Worm (Caenorhabditis elegans): ENCODE data around the gene his-48.

his-48 gene

DNA sequence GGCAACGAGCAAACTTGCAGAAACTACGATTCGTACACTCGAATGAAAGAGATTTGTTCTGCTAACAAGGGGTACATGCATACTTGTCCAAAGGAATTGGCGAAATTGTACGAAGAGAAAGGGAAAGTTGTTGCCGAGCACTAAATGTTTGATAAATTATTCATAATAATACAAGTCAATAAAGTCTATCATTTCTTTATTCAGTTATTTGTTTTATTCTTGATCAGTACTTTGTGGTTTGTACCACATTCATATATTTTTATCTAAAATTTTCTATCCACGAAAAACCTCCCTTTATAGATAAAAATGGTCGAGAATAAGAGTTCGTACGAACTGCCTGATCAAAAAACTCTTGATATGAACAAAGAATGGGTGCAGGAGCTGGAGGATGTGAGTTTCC lies 4.0 kb upstream of the his-48 start, which contains the start of gene edg-1:
edg-1 (plus strand) TSS at position 301 of the 400 bp plus-strand sequence.
- TF ChIP-seq med-1 (GFP tag; optimal IDR thresholded peaks at IDR 0.05; ENCODE audit: insufficient read depth) (no peak), T22C8.4 (GFP tag; IDR thresholded peaks at IDR 0.05) (no peak), ztf-23 (GFP tag; IDR thresholded peaks at IDR 0.05) (no peak), flt-1 (GFP tag; IDR thresholded peaks at IDR 0.05) (no peak), cog-1 (tag; optimal IDR thresholded peaks at IDR 0.05) (no peak), ztf-29 (GFP tag; IDR thresholded peaks at IDR 0.05) (no peak), klf-2 (GFP tag; conservative IDR thresholded peaks at IDR 0.05) (no peak), tab-1 (GFP tag; IDR thresholded peaks at IDR 0.05) (no peak), ref-1 (GFP tag; conservative IDR thresholded peaks at IDR 0.05) (no peak)

DNA sequence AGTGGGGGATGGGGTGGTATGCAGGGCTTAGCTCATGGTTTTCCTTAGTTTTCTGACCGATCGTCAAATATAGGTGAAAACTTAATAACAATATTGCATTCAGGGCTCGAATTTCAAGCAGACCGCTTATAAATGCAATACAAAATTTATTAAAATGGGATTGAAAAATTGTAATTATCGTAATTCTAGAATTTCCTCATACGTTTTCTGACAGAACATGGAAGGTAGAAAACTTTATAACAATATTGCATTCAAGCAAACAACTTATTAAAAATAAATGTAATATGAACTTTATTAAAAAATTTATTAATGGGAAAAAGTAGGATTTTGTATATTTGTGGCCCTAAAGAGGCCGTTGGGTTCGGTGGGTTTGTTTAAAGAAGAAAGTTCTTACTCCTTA lies 879 bp upstream of the his-48 start:
- no peak for TF ChIP-seq klf-2 (GFP tag; conservative IDR thresholded peaks at IDR 0.05)
- no peak for TF ChIP-seq T22C8.4 (GFP tag; IDR thresholded peaks at IDR 0.05)
- no peak for TF ChIP-seq flt-1 (GFP tag; IDR thresholded peaks at IDR 0.05)
- TF ChIP-seq tab-1 (GFP tag; IDR thresholded peaks at IDR 0.05), result no peak
- TF ChIP-seq ztf-29 (GFP tag; IDR thresholded peaks at IDR 0.05), result no peak
- no peak for TF ChIP-seq ref-1 (GFP tag; conservative IDR thresholded peaks at IDR 0.05)
- TF ChIP-seq cog-1 (tag; optimal IDR thresholded peaks at IDR 0.05), result no peak
- TF ChIP-seq med-1 (GFP tag; optimal IDR thresholded peaks at IDR 0.05; ENCODE audit: insufficient read depth), result no peak
- TF ChIP-seq ztf-23 (GFP tag; IDR thresholded peaks at IDR 0.05), result no peak

DNA sequence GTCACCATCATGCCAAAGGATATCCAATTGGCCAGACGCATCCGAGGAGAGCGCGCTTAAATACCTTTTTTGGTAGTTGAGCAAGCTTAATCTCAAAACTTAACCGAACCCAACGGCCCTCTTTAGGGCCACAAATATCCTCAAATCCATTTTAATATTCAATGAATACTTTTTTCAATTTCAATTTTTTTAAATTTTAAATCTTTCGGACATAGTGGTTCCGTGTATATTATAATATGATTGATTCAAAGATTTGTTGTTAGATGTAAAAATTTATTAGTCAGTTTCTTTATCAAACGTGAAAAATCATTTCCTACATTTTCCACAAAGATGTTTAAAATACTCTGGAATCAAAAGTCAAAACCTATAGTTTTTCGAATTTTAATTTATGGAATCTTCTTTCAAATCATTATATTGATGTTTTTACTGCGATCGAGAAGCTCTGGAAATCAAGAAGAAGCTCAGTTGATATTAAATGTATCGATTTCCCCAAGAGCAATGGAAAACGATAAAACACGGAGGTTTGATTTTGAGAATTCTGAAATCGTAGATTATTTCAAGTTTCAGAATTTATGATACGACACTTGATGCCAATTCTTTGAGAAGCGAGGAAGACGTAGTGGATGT lies 2.5 kb downstream of the his-48 start, which contains the start of gene B0035.21:
B0035.21 (plus strand) TSS at position 322 of the 627 bp plus-strand sequence.
- TF ChIP-seq T22C8.4 (GFP tag; IDR thresholded peaks at IDR 0.05) (no peak), tab-1 (GFP tag; IDR thresholded peaks at IDR 0.05) (no peak), flt-1 (GFP tag; IDR thresholded peaks at IDR 0.05) (no peak), ref-1 (GFP tag; conservative IDR thresholded peaks at IDR 0.05) (no peak), ztf-23 (GFP tag; IDR thresholded peaks at IDR 0.05) (no peak), med-1 (GFP tag; optimal IDR thresholded peaks at IDR 0.05; ENCODE audit: insufficient read depth) (no peak), ztf-29 (GFP tag; IDR thresholded peaks at IDR 0.05) (no peak), klf-2 (GFP tag; conservative IDR thresholded peaks at IDR 0.05) (no peak), cog-1 (tag; optimal IDR thresholded peaks at IDR 0.05) (no peak)

DNA sequence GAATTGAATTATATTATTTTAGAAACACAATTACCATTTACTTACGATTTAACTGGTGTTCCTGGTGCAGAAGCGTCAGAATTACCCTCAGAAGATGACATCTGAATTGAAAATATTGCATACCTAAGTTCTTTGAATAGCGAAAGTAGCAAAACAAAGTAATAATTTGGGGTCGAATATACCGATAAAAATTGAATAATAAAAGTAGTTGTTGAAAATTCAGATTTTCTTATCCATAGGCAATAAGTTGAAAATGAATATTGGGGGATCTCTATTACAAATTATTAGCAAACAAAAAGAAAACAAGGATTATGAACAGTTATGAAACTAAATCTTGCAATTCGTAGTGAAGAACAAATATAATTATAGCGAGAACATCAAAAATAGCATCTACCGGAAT lies 4.7 kb downstream of the his-48 start, which contains the start of gene leo-1:
leo-1 (minus strand) TSS at position 101 of the 400 bp plus-strand sequence.
- no peak for TF ChIP-seq ref-1 (GFP tag; conservative IDR thresholded peaks at IDR 0.05)
- TF ChIP-seq klf-2 (GFP tag; conservative IDR thresholded peaks at IDR 0.05), result no peak

DNA sequence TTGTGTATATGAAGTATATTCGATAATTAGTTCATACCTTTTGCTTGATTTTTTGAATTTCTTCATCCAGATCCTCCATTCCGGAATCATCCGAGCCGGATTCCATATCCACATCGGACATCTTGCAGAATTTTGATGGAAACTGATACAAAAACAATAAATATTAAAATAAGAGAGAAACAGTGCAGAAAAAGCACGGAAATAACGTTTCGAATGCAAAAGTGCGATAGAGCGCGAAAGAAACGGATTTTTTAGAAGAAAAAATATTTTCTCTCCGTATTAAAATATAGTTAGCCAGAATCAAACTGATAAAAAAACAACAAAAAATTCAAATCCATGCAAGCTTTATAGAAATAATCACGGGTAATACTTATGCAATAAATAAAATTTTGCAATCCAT lies 8.2 kb downstream of the his-48 start, which contains the start of gene sart-3:
sart-3 (minus strand) TSS at position 219 of the 400 bp plus-strand sequence.
- no peak for TF ChIP-seq ztf-29 (GFP tag; IDR thresholded peaks at IDR 0.05)
- TF ChIP-seq med-1 (GFP tag; optimal IDR thresholded peaks at IDR 0.05; ENCODE audit: insufficient read depth), result no peak
- TF ChIP-seq flt-1 (GFP tag; IDR thresholded peaks at IDR 0.05), result no peak
- TF ChIP-seq T22C8.4 (GFP tag; IDR thresholded peaks at IDR 0.05), result no peak
- TF ChIP-seq ztf-23 (GFP tag; IDR thresholded peaks at IDR 0.05), result no peak
- no peak for TF ChIP-seq klf-2 (GFP tag; conservative IDR thresholded peaks at IDR 0.05)
- no peak for TF ChIP-seq cog-1 (tag; optimal IDR thresholded peaks at IDR 0.05)
- TF ChIP-seq ref-1 (GFP tag; conservative IDR thresholded peaks at IDR 0.05), result no peak
- no peak for TF ChIP-seq tab-1 (GFP tag; IDR thresholded peaks at IDR 0.05)

DNA sequence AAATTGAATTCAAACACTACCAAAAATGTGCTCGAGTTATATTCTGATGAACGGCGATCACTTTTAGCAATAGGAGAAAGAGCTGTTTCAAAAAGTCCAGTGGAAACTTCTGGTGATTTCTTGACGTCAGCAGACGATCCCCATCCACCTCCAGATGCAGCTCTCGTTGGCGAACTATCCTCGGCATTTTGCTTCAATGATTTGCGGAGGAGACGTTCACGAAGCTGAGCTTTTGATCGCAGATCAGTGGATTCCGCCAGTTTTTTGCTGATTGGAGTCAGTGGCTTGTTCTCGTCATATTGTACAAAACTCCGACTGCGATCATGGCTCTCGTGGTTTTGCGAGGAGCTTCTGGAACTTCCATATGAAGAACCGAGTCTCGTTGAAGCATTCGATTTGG lies 11.6 kb downstream of the his-48 start:
- TF ChIP-seq flt-1 (GFP tag; IDR thresholded peaks at IDR 0.05), result no peak
- no peak for TF ChIP-seq klf-2 (GFP tag; conservative IDR thresholded peaks at IDR 0.05)
- TF ChIP-seq cog-1 (tag; optimal IDR thresholded peaks at IDR 0.05), result no peak
- no peak for TF ChIP-seq T22C8.4 (GFP tag; IDR thresholded peaks at IDR 0.05)
- no peak for TF ChIP-seq ztf-29 (GFP tag; IDR thresholded peaks at IDR 0.05)
- TF ChIP-seq ztf-23 (GFP tag; IDR thresholded peaks at IDR 0.05), result no peak
- TF ChIP-seq med-1 (GFP tag; optimal IDR thresholded peaks at IDR 0.05; ENCODE audit: insufficient read depth), result no peak
- TF ChIP-seq tab-1 (GFP tag; IDR thresholded peaks at IDR 0.05), result no peak
- TF ChIP-seq ref-1 (GFP tag; conservative IDR thresholded peaks at IDR 0.05), result no peak

DNA sequence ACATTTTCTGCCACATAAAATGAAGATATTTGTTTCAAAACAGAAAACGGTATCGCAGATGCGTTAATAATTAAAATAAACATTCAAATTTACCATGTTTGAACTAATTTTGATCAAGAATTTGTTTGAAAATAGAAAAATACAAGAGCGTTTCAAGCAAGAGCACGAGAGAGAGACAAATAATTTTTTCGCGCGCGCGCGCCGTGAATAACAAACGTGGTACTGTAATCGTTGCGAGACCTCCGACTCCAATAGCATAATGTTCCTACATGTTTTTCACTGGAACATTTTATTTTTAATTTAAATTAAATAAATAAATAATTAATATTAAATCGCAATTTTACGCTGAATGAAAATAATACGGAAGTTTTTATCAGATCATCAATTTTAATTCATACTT lies 12.5 kb downstream of the his-48 start, which contains the start of gene F54E12.2:
F54E12.2 (minus strand) TSS at position 164 of the 400 bp plus-strand sequence.
- TF ChIP-seq tab-1 (GFP tag; IDR thresholded peaks at IDR 0.05), result no peak
- TF ChIP-seq ztf-23 (GFP tag; IDR thresholded peaks at IDR 0.05), result no peak
- no peak for TF ChIP-seq ztf-29 (GFP tag; IDR thresholded peaks at IDR 0.05)
- no peak for TF ChIP-seq klf-2 (GFP tag; conservative IDR thresholded peaks at IDR 0.05)
- TF ChIP-seq T22C8.4 (GFP tag; IDR thresholded peaks at IDR 0.05), result no peak
- TF ChIP-seq med-1 (GFP tag; optimal IDR thresholded peaks at IDR 0.05; ENCODE audit: insufficient read depth), result no peak
- TF ChIP-seq cog-1 (tag; optimal IDR thresholded peaks at IDR 0.05), result no peak
- no peak for TF ChIP-seq flt-1 (GFP tag; IDR thresholded peaks at IDR 0.05)
- no peak for TF ChIP-seq ref-1 (GFP tag; conservative IDR thresholded peaks at IDR 0.05)

DNA sequence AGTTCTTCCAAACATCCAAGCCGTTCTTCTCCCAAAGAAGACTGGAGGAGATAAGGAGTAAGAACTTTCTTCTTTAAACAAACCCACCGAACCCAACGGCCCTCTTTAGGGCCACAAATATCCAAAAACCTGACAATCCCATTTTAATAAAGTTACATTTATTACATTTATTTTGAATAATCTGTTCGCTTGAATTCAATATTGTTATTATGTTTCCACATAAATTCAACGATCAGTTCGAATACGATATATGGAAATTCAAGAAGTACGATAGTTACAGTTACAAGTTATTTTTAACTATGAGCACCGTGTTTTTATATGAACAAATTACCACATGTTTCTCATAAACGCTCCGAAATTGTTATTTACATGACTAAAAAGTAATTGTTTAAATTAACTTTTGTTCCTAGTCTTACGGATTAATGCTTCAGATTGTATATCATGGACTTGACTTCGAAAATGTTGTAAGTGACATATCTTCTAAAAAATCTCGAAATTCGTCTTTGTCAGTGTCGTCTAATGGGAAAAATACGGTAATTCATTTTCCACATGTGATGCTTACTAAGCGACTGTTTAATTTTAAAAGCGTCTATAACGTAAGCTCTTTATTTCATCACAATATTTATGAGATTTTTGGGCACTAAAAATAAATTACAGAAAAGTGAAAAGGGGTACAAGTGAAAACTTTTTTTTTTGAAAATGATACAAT lies 16.3 kb downstream of the his-48 start:
- no peak for TF ChIP-seq klf-2 (GFP tag; conservative IDR thresholded peaks at IDR 0.05)
- no peak for TF ChIP-seq flt-1 (GFP tag; IDR thresholded peaks at IDR 0.05)

ce11 chrIV:11344288-11344687 lies 19.7 kb downstream of the his-48 start:
- no peak for TF ChIP-seq ztf-23 (GFP tag; IDR thresholded peaks at IDR 0.05)
- TF ChIP-seq klf-2 (GFP tag; conservative IDR thresholded peaks at IDR 0.05), result no peak
- no peak for TF ChIP-seq tab-1 (GFP tag; IDR thresholded peaks at IDR 0.05)
- no peak for TF ChIP-seq ztf-29 (GFP tag; IDR thresholded peaks at IDR 0.05)
- no peak for TF ChIP-seq flt-1 (GFP tag; IDR thresholded peaks at IDR 0.05)
- no peak for TF ChIP-seq med-1 (GFP tag; optimal IDR thresholded peaks at IDR 0.05; ENCODE audit: insufficient read depth)
- no peak for TF ChIP-seq ref-1 (GFP tag; conservative IDR thresholded peaks at IDR 0.05)
- TF ChIP-seq T22C8.4 (GFP tag; IDR thresholded peaks at IDR 0.05), result no peak
- no peak for TF ChIP-seq cog-1 (tag; optimal IDR thresholded peaks at IDR 0.05)
